Fruit fly (Drosophila melanogaster): Measurements from ENCODE around the gene CG13667.

CG13667 gene

dm6 chr3L:8363266-8363665, 42.0 kb upstream of the CG13667 start:
- no peak for TF ChIP-seq bab1 (GFP tag; optimal IDR thresholded peaks at IDR 0.05)
- TF ChIP-seq cic (GFP tag; optimal IDR thresholded peaks at IDR 0.05), result no peak
- no peak for TF ChIP-seq CG1620 (GFP tag; optimal IDR thresholded peaks at IDR 0.05)
- no peak for TF ChIP-seq CG11617 (GFP tag; optimal IDR thresholded peaks at IDR 0.05)
- no peak for TF ChIP-seq Mnt (GFP tag; optimal IDR thresholded peaks at IDR 0.05)

dm6 chr3L:8368694-8369344, 36.4 kb upstream of the CG13667 start:
- TF ChIP-seq Mnt (GFP tag; optimal IDR thresholded peaks at IDR 0.05), result no peak

- peak; percentile 14 for TF ChIP-seq kay (GFP tag; ENCODE audit: borderline replicate concordance)
- TF ChIP-seq cic (GFP tag; optimal IDR thresholded peaks at IDR 0.05), result no peak
Observed at dm6 chr3L:8369456-8369855, 35.8 kb upstream of the CG13667 start.

- TF ChIP-seq CG12768 (GFP tag; optimal IDR thresholded peaks at IDR 0.05) (no peak), Hr96 (GFP tag; optimal IDR thresholded peaks at IDR 0.05) (no peak), Clk (GFP tag; optimal IDR thresholded peaks at IDR 0.05) (no peak), Mnt (GFP tag; optimal IDR thresholded peaks at IDR 0.05) (no peak), tj (GFP tag; optimal IDR thresholded peaks at IDR 0.05) (no peak), pad (GFP tag; optimal IDR thresholded peaks at IDR 0.05) (no peak), kay (GFP tag; ENCODE audit: borderline replicate concordance) (no peak), toe (GFP tag; optimal IDR thresholded peaks at IDR 0.05) (no peak), CG7101 (tag; optimal IDR thresholded peaks at IDR 0.05) (no peak), CG1620 (GFP tag; optimal IDR thresholded peaks at IDR 0.05) (no peak), cic (GFP tag; optimal IDR thresholded peaks at IDR 0.05) (no peak), CG11617 (GFP tag; optimal IDR thresholded peaks at IDR 0.05) (no peak), CG33017 (tag; optimal IDR thresholded peaks at IDR 0.05) (no peak), cnc (optimal IDR thresholded peaks at IDR 0.05) (no peak)
Observed at dm6 chr3L:8370922-8371321, 34.3 kb upstream of the CG13667 start.

- TF ChIP-seq Hr96 (GFP tag; optimal IDR thresholded peaks at IDR 0.05), result no peak
- TF ChIP-seq cnc (optimal IDR thresholded peaks at IDR 0.05), result no peak
- TF ChIP-seq CG7045 (GFP tag; optimal IDR thresholded peaks at IDR 0.05), result no peak
- no peak for TF ChIP-seq Clk (GFP tag; optimal IDR thresholded peaks at IDR 0.05)
- TF ChIP-seq pad (GFP tag; optimal IDR thresholded peaks at IDR 0.05), result no peak
- no peak for TF ChIP-seq kay (GFP tag; ENCODE audit: borderline replicate concordance)
- TF ChIP-seq CG14711 (tag; optimal IDR thresholded peaks at IDR 0.05), result no peak
- TF ChIP-seq toe (GFP tag; optimal IDR thresholded peaks at IDR 0.05), result no peak
- TF ChIP-seq Mnt (GFP tag; optimal IDR thresholded peaks at IDR 0.05), result no peak
- TF ChIP-seq tj (GFP tag; optimal IDR thresholded peaks at IDR 0.05), result no peak
- TF ChIP-seq CG12768 (GFP tag; optimal IDR thresholded peaks at IDR 0.05), result no peak
- TF ChIP-seq CG7101 (tag; optimal IDR thresholded peaks at IDR 0.05), result no peak
- TF ChIP-seq CG1620 (GFP tag; optimal IDR thresholded peaks at IDR 0.05), result no peak
- TF ChIP-seq CG5204 (GFP tag; optimal IDR thresholded peaks at IDR 0.05), result no peak
- TF ChIP-seq CG11617 (GFP tag; optimal IDR thresholded peaks at IDR 0.05), result no peak
- no peak for TF ChIP-seq CG33017 (tag; optimal IDR thresholded peaks at IDR 0.05)
- no peak for TF ChIP-seq Crg-1 (GFP tag; optimal IDR thresholded peaks at IDR 0.05)
Observed at dm6 chr3L:8371538-8371937, 33.7 kb upstream of the CG13667 start.

- TF ChIP-seq CG1620 (GFP tag; optimal IDR thresholded peaks at IDR 0.05), result no peak
- TF ChIP-seq CG5204 (GFP tag; optimal IDR thresholded peaks at IDR 0.05), result no peak
- TF ChIP-seq CG7045 (GFP tag; optimal IDR thresholded peaks at IDR 0.05), result no peak
- TF ChIP-seq kay (GFP tag; ENCODE audit: borderline replicate concordance), result no peak
- TF ChIP-seq CG7101 (tag; optimal IDR thresholded peaks at IDR 0.05), result no peak
- no peak for TF ChIP-seq cic (GFP tag; optimal IDR thresholded peaks at IDR 0.05)
- no peak for TF ChIP-seq CG33017 (tag; optimal IDR thresholded peaks at IDR 0.05)
- TF ChIP-seq ovo (GFP tag; optimal IDR thresholded peaks at IDR 0.05), result no peak
- no peak for TF ChIP-seq Clk (GFP tag; optimal IDR thresholded peaks at IDR 0.05)
- no peak for TF ChIP-seq tj (GFP tag; optimal IDR thresholded peaks at IDR 0.05)
- no peak for TF ChIP-seq Mnt (GFP tag; optimal IDR thresholded peaks at IDR 0.05)
- TF ChIP-seq Crg-1 (GFP tag; optimal IDR thresholded peaks at IDR 0.05), result no peak
- no peak for TF ChIP-seq Hr96 (GFP tag; optimal IDR thresholded peaks at IDR 0.05)
- TF ChIP-seq toe (GFP tag; optimal IDR thresholded peaks at IDR 0.05), result no peak
- TF ChIP-seq CG14711 (tag; optimal IDR thresholded peaks at IDR 0.05), result no peak
- TF ChIP-seq cnc (optimal IDR thresholded peaks at IDR 0.05), result no peak
- TF ChIP-seq CG12768 (GFP tag; optimal IDR thresholded peaks at IDR 0.05), result no peak
- TF ChIP-seq pad (GFP tag; optimal IDR thresholded peaks at IDR 0.05), result no peak
- TF ChIP-seq bab1 (GFP tag; optimal IDR thresholded peaks at IDR 0.05), result no peak
- TF ChIP-seq CG11617 (GFP tag; optimal IDR thresholded peaks at IDR 0.05), result no peak
Observed at dm6 chr3L:8372035-8372434, 33.2 kb upstream of the CG13667 start, which contains the start of gene ImpE1. ImpE1 (plus strand) TSS chr3L:8372405.

dm6 chr3L:8374107-8374506, 31.1 kb upstream of the CG13667 start:
- TF ChIP-seq CG7045 (GFP tag; optimal IDR thresholded peaks at IDR 0.05), result no peak
- no peak for TF ChIP-seq CG33017 (tag; optimal IDR thresholded peaks at IDR 0.05)
- TF ChIP-seq cnc (optimal IDR thresholded peaks at IDR 0.05), result no peak
- no peak for TF ChIP-seq Mnt (GFP tag; optimal IDR thresholded peaks at IDR 0.05)
- TF ChIP-seq Hr96 (GFP tag; optimal IDR thresholded peaks at IDR 0.05), result no peak
- no peak for TF ChIP-seq CG7101 (tag; optimal IDR thresholded peaks at IDR 0.05)
- TF ChIP-seq ovo (GFP tag; optimal IDR thresholded peaks at IDR 0.05), result no peak
- TF ChIP-seq CG11617 (GFP tag; optimal IDR thresholded peaks at IDR 0.05), result no peak
- no peak for TF ChIP-seq bab1 (GFP tag; optimal IDR thresholded peaks at IDR 0.05)
- no peak for TF ChIP-seq tj (GFP tag; optimal IDR thresholded peaks at IDR 0.05)
- no peak for TF ChIP-seq Crg-1 (GFP tag; optimal IDR thresholded peaks at IDR 0.05)
- TF ChIP-seq pad (GFP tag; optimal IDR thresholded peaks at IDR 0.05), result no peak
- no peak for TF ChIP-seq toe (GFP tag; optimal IDR thresholded peaks at IDR 0.05)

All from whole organism, adult.